Worm (Caenorhabditis elegans) whole organism, L4 larva: ENCODE measurements around the gene C46A5.4.

Experiments
- daf-12 ChIP-seq: fragments of 150-350 bp; optimal IDR thresholded peaks from 2 replicates; lab custom pipeline; 2014; ENCODE audit warnings: missing biosample characterization, missing genetic modification reagents, missing genetic modification characterization
- dve-1 ChIP-seq: sonication (generic microtip); optimal IDR thresholded peaks from 2 replicates; lab custom pipeline; 2017; ENCODE audit warnings: antibody characterized with exemption, mild to moderate bottlenecking, missing genetic modification characterization, missing compliant biosample characterization; ENCODE audit not compliant: insufficient read depth
- egl-43 ChIP-seq: fragments of 200-800 bp; sonication (Bioruptor generic); IDR thresholded peaks from 2 replicates; pipeline ENCODE4 v1.3.6; 2022; ENCODE audit warnings: missing genetic modification reagents, missing genetic modification characterization, missing compliant biosample characterization
- gei-8 ChIP-seq: fragments of 200-800 bp; sonication (Bioruptor generic); optimal IDR thresholded peaks from 2 replicates; lab custom pipeline; 2018; ENCODE audit warnings: mild to moderate bottlenecking, missing genetic modification characterization, missing compliant biosample characterization
- lin-39 ChIP-seq: fragments of 150-350 bp; optimal IDR thresholded peaks from 2 replicates; lab custom pipeline; 2014; ENCODE audit warnings: missing biosample characterization, missing genetic modification reagents, missing genetic modification characterization
- mxl-3 ChIP-seq: fragments of 200-800 bp; sonication (Bioruptor generic); optimal IDR thresholded peaks from 2 replicates; lab custom pipeline; 2018; ENCODE audit warnings: mild to moderate bottlenecking, missing genetic modification characterization, missing compliant biosample characterization
- nhr-28 ChIP-seq: fragments of 150-350 bp; optimal IDR thresholded peaks from 2 replicates; lab custom pipeline; 2014; ENCODE audit warnings: missing biosample characterization, missing genetic modification characterization
- snpc-4 ChIP-seq: fragments of 150-350 bp; optimal IDR thresholded peaks from 2 replicates; lab custom pipeline; 2014; ENCODE audit warnings: missing biosample characterization, missing genetic modification characterization
- unc-62 ChIP-seq, 3 experiments: fragments of 150-350 bp in 1 of 3; sonication (generic microtip); optimal IDR thresholded peaks in 2 of 3; peaks in 1 of 3; 1 replicate in 1 of 3; 2 replicates in 2 of 3; lab custom pipeline; 2014 to 2017; ENCODE audit warnings: missing biosample characterization in 3 of 3, missing genetic modification characterization in 3 of 3, missing genetic modification reagents in 3 of 3, missing genotype in 1 of 3
- zag-1 ChIP-seq: fragments of 150-350 bp; optimal IDR thresholded peaks from 2 replicates; lab custom pipeline; 2014; ENCODE audit warnings: missing biosample characterization, missing genetic modification characterization
- ztf-11 ChIP-seq: fragments of 150-350 bp; optimal IDR thresholded peaks from 2 replicates; lab custom pipeline; 2014; ENCODE audit warnings: missing biosample characterization, missing genetic modification characterization

ce11 chrIV:7734619-7735018, 22.5 kb downstream of the C46A5.4 start, which contains the start of gene clx-1:
- no peak for TF ChIP-seq gei-8
- TF ChIP-seq mxl-3 (GFP tag; lab: Kevin White, UChicago): no peak
- TF ChIP-seq ztf-11: no peak
- TF ChIP-seq unc-62 (GFP tag; optimal IDR thresholded peaks at IDR 0.05 in 1 of 2; lab: Kevin White, UChicago): no peak
- no peak for TF ChIP-seq unc-62 (tag; optimal IDR thresholded peaks at IDR 0.05; lab: Kevin White, UChicago)
- TF ChIP-seq snpc-4 (tag; lab: Kevin White, UChicago): no peak
- TF ChIP-seq zag-1 (tag; lab: Kevin White, UChicago): no peak
- TF ChIP-seq dve-1 (tag; lab: Kevin White, UChicago): no peak
- TF ChIP-seq daf-12 (tag; lab: Kevin White, UChicago): no peak
- no peak for TF ChIP-seq lin-39 (tag; lab: Kevin White, UChicago)
- TF ChIP-seq egl-43 (GFP tag; lab: Robert Waterston, UW): no peak
- TF ChIP-seq nhr-28 (tag; lab: Kevin White, UChicago): no peak
